Worm (Caenorhabditis elegans): ENCODE results near the gene R09E10.13.

R09E10.13 gene

ce11 chrIV:10302203-10302602, 7.3 kb upstream of the R09E10.13 start, which contains the start of gene R09E10.5:
Gene R09E10.5, minus strand, starts transcription at chrIV:10302303.
- no peak for TF ChIP-seq B0261.1 (tag; optimal IDR thresholded peaks at IDR 0.05)
- TF ChIP-seq bed-1 (GFP tag; IDR thresholded peaks at IDR 0.05), result no peak
- TF ChIP-seq ets-4 (GFP tag; optimal IDR thresholded peaks at IDR 0.05), result no peak
- no peak for TF ChIP-seq C06A6.2 (GFP tag; conservative IDR thresholded peaks at IDR 0.05)
- TF ChIP-seq F39B2.1 (GFP tag; IDR thresholded peaks at IDR 0.05), result no peak
- no peak for TF ChIP-seq hmg-20 (GFP tag; IDR thresholded peaks at IDR 0.05)
- no peak for TF ChIP-seq ztf-28 (GFP tag; IDR thresholded peaks at IDR 0.05)
- no peak for TF ChIP-seq unc-130 (GFP tag; optimal IDR thresholded peaks at IDR 0.05)

DNA sequence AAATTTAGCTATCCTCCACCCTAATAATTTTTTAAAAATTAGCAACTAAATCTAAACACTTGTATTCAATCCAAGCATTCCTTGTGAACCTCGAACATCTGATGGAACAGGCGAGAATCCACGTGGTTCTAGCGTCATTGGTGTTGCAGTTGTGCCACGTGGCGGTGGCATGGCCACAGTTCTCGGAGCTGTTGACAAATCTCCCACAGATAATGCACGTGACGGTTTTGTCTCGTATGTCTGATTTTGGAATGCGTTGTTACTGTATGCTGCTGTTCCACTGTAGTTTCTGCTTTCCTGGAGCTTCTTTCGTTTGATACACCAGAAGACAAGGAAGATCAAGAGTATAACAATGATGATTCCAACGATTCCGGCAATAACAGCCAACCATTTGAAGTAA, 1.1 kb upstream of the R09E10.13 start:
- TF ChIP-seq mes-4 (tag; optimal IDR thresholded peaks at IDR 0.05) (no peak), F39B2.1 (GFP tag; IDR thresholded peaks at IDR 0.05) (no peak), sea-2 (GFP tag; IDR thresholded peaks at IDR 0.05) (no peak), snpc-1.3 (tag; optimal IDR thresholded peaks at IDR 0.05; ENCODE audit: insufficient read depth) (no peak), C06A6.2 (GFP tag; conservative IDR thresholded peaks at IDR 0.05) (no peak), nhr-90 (tag; optimal IDR thresholded peaks at IDR 0.05) (no peak), him-1 (tag; optimal IDR thresholded peaks at IDR 0.05) (no peak), B0336.3 (GFP tag; IDR thresholded peaks at IDR 0.05) (no peak), lir-1 (GFP tag; conservative IDR thresholded peaks at IDR 0.05) (no peak)

DNA sequence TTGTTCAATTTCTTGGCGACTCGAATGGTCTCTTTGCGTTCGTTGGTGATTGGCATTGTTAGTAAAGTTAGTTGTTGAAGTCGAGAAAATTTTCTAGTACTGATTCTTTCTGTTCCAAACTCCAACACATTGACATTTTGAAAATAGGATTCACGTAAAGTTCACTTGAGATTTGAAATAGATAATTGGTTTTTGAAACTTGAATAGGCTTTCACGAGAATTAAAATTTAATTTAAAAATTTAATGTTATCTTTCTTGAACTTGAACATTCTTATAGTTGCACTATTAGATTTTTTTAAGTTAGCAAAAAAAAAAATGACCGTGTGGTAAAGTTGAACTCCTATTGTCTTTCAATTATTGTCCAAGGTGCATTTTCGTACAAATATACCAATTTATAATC, 914 bp downstream of the R09E10.13 start, which contains the start of gene R09E10.6:
Gene R09E10.6, minus strand, starts transcription at position 101 of the 400 bp plus-strand sequence.
- no peak for TF ChIP-seq snpc-3.4 (tag; optimal IDR thresholded peaks at IDR 0.05)
- no peak for TF ChIP-seq lin-40 (tag; optimal IDR thresholded peaks at IDR 0.05)
- TF ChIP-seq rec-8 (tag; optimal IDR thresholded peaks at IDR 0.05), result no peak
- no peak for TF ChIP-seq lin-35 (GFP tag; optimal IDR thresholded peaks at IDR 0.05)
- TF ChIP-seq B0019.2 (GFP tag; conservative IDR thresholded peaks at IDR 0.05), result no peak
- TF ChIP-seq B0261.1 (tag; optimal IDR thresholded peaks at IDR 0.05), result no peak

DNA sequence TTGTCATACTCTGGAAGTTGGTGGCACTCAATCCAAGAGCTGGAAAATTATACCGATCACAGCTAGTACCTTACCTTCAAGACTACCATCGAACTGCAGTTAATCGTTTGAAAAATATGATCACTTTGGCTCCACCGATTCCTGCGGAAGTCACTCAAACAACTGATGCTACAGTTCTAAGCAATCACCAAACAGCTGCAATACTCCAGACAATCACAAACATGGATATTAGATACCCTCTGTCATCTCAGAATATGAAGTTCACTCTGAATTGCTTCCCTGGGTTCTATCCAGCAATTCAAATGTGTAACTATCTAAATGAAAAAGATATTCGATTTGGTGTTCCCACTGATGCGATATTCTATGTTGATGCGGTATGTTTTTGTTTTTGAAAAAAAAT, 6.4 kb downstream of the R09E10.13 start:
- TF ChIP-seq ets-4 (GFP tag; optimal IDR thresholded peaks at IDR 0.05) (no peak), hmg-20 (GFP tag; IDR thresholded peaks at IDR 0.05) (no peak)

DNA sequence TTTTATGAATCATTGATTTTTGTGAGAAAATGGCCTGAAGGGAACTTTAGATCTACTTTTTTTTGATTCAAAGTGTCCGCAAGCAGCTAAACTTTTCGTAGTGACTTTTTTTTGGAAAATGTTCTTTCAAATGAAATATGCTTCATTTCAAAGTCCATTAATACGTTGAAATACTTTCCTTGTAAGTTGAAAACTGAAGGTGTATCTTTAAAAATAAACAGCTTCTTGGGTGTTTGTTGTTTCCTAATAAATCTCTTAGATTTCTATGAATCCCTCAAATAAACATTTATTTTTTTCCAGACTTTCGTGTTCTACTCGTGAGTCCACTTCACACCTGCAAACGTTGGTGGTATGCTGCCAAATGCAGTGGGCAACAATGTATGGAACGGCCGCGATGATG, 8.3 kb downstream of the R09E10.13 start, which contains the start of gene ebax-1:
Gene ebax-1, plus strand, starts transcription at position 301 of the 400 bp plus-strand sequence.
- no peak for TF ChIP-seq bed-1 (GFP tag; IDR thresholded peaks at IDR 0.05)
- no peak for TF ChIP-seq akir-1 (GFP tag; optimal IDR thresholded peaks at IDR 0.05)

DNA sequence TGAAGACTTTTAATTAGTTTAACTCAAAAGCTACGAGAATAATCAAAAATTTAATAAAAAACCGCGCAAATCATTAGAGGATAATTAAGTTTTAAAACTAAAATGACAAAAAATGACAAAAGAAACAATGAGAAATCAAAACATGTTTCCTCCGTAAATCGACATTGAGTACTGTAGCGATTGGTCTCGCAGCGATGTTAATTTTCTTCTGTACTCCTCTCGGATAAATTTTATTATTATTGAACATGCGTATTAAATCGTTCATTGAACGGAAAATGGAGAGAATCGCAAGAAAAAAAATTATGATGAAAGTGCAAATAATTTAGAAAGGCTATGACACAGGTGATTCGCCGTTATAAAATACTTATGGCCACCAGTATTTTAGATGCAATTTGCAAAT, 9.6 kb downstream of the R09E10.13 start:
- no peak for TF ChIP-seq rec-8 (tag; optimal IDR thresholded peaks at IDR 0.05)
- TF ChIP-seq egl-18 (GFP tag; IDR thresholded peaks at IDR 0.05), result no peak
- no peak for TF ChIP-seq egl-44 (GFP tag; IDR thresholded peaks at IDR 0.05)
- TF ChIP-seq Y95B8A.8 (GFP tag; IDR thresholded peaks at IDR 0.05), result no peak
- TF ChIP-seq him-1 (tag; optimal IDR thresholded peaks at IDR 0.05), result no peak
- no peak for TF ChIP-seq dox-1 (GFP tag; IDR thresholded peaks at IDR 0.05)
- no peak for TF ChIP-seq B0261.1 (tag; optimal IDR thresholded peaks at IDR 0.05)
- no peak for TF ChIP-seq B0035.1 (tag; optimal IDR thresholded peaks at IDR 0.05)
- no peak for TF ChIP-seq lin-40 (tag; optimal IDR thresholded peaks at IDR 0.05)
- no peak for TF ChIP-seq ceh-40 (GFP tag; IDR thresholded peaks at IDR 0.05)
- peak; percentile 43; the same call in 1 of the 2 replicates for TF ChIP-seq madf-6 (GFP tag; IDR thresholded peaks at IDR 0.05)
- no peak for TF ChIP-seq ceh-58 (GFP tag; IDR thresholded peaks at IDR 0.05)
- peak; percentile 68 for TF ChIP-seq F33H1.4 (GFP tag; IDR thresholded peaks at IDR 0.05)
- TF ChIP-seq lsl-1 (GFP tag; optimal IDR thresholded peaks at IDR 0.05), result peak; percentile 69
- no peak for TF ChIP-seq rpc-1 (optimal IDR thresholded peaks at IDR 0.05)
- no peak for TF ChIP-seq rpc-1 (tag; optimal IDR thresholded peaks at IDR 0.05)
- no peak for TF ChIP-seq athp-1 (tag; optimal IDR thresholded peaks at IDR 0.05)
- TF ChIP-seq T26A5.8 (tag; optimal IDR thresholded peaks at IDR 0.05), result no peak
